Fruit fly (Drosophila melanogaster) whole organism, embryonic: ENCODE data around the gene bbg.

Experiments used
- Aef1 ChIP-seq: fragments of 200-800 bp; sonication (Bioruptor generic); IDR thresholded peaks from 3 replicates; pipeline ENCODE4 v1.3.6; 2022; ENCODE audit warnings: missing biosample characterization, missing genetic modification characterization
- BtbVII ChIP-seq: fragments of 200-800 bp; sonication (Bioruptor generic); optimal IDR thresholded peaks from 3 replicates; lab custom pipeline; 2017; ENCODE audit warnings: missing biosample characterization, mild to moderate bottlenecking, missing genetic modification characterization
- C15 ChIP-seq: fragments of 200-800 bp; sonication (Bioruptor generic); IDR thresholded peaks from 3 replicates; pipeline ENCODE4 v1.3.6; 2022; ENCODE audit warnings: missing biosample characterization, missing genetic modification characterization
- CG11456 ChIP-seq: fragments of 200-800 bp; sonication (Bioruptor generic); IDR thresholded peaks from 3 replicates; pipeline ENCODE4 v1.3.6; 2022; ENCODE audit warnings: missing biosample characterization, missing genetic modification characterization
- CG11696 ChIP-seq: fragments of 200-800 bp; sonication (Bioruptor generic); IDR thresholded peaks from 2 replicates; pipeline ENCODE4 v1.3.6; 2022; ENCODE audit warnings: missing biosample characterization, missing genetic modification characterization
- CG12659 ChIP-seq: fragments of 200-800 bp; sonication (Bioruptor generic); optimal IDR thresholded peaks from 3 replicates; lab custom pipeline; 2017; ENCODE audit warnings: mild to moderate bottlenecking, missing biosample characterization, missing genetic modification reagents, missing genetic modification characterization
- CG13296 ChIP-seq: fragments of 200-800 bp; sonication (Bioruptor generic); optimal IDR thresholded peaks from 3 replicates; lab custom pipeline; 2018; ENCODE audit warnings: missing biosample characterization, mild to moderate bottlenecking, missing genetic modification characterization
- CG13624 ChIP-seq: fragments of 200-800 bp; sonication (Bioruptor generic); optimal IDR thresholded peaks from 2 replicates; lab custom pipeline; 2016; ENCODE audit warnings: missing biosample characterization, missing genetic modification characterization
- CG14050 ChIP-seq: fragments of 200-800 bp; sonication (Bioruptor generic); IDR thresholded peaks from 3 replicates; pipeline ENCODE4 v1.3.6; 2022; ENCODE audit warnings: missing biosample characterization, missing genetic modification characterization
- CG17186 ChIP-seq: fragments of 200-800 bp; sonication (Bioruptor generic); optimal IDR thresholded peaks from 3 replicates; lab custom pipeline; 2017; ENCODE audit warnings: missing biosample characterization, missing genetic modification reagents, missing genetic modification characterization
- CG33557 ChIP-seq: fragments of 200-800 bp; sonication (Bioruptor generic); optimal IDR thresholded peaks from 2 replicates; lab custom pipeline; 2019; ENCODE audit warnings: missing biosample characterization, mild to moderate bottlenecking, missing genetic modification characterization, moderate library complexity
- CG6254 ChIP-seq: fragments of 200-800 bp; sonication (Bioruptor generic); optimal IDR thresholded peaks from 3 replicates; lab custom pipeline; 2017; ENCODE audit warnings: mild to moderate bottlenecking, missing biosample characterization, missing genetic modification reagents, missing genetic modification characterization
- CG6791 ChIP-seq: fragments of 200-800 bp; sonication (Bioruptor generic); IDR thresholded peaks from 3 replicates; pipeline ENCODE4 v1.3.6; 2022; ENCODE audit warnings: missing biosample characterization, missing genetic modification characterization; ENCODE audit not compliant: partially characterized antibody
- CG8944 ChIP-seq: fragments of 200-800 bp; sonication (Bioruptor generic); optimal IDR thresholded peaks from 3 replicates; lab custom pipeline; 2016; ENCODE audit warnings: missing biosample characterization, missing genetic modification characterization
- D ChIP-seq, 2 experiments: fragments of 200-800 bp in 1 of 2; fragments of >200 bp in 1 of 2; sonication (Bioruptor generic) in 1 of 2; optimal IDR thresholded peaks; 2 replicates in 1 of 2; 3 replicates in 1 of 2; lab custom pipeline; 2017; ENCODE audit warnings: mild to moderate bottlenecking in 1 of 2, missing biosample characterization in 1 of 2, missing genetic modification characterization in 1 of 2, missing genetic modification reagents in 1 of 2
- D19B ChIP-seq: fragments of 200-800 bp; sonication (Bioruptor generic); optimal IDR thresholded peaks from 2 replicates; lab custom pipeline; 2017; ENCODE audit warnings: missing biosample characterization, mild to moderate bottlenecking, missing genetic modification characterization
- E2f2 ChIP-seq: fragments of 200-800 bp; sonication (Bioruptor generic); IDR thresholded peaks from 2 replicates; pipeline ENCODE4 v1.3.6; 2022; ENCODE audit warnings: missing biosample characterization, missing genetic modification characterization
- Elba2 ChIP-seq: fragments of 200-800 bp; sonication (Bioruptor generic); optimal IDR thresholded peaks from 3 replicates; lab custom pipeline; 2016; ENCODE audit warnings: missing biosample characterization, missing genetic modification characterization
- HLH54F ChIP-seq: fragments of 200-800 bp; sonication (Bioruptor generic); optimal IDR thresholded peaks from 3 replicates; lab custom pipeline; 2016; ENCODE audit warnings: missing biosample characterization, missing genetic modification characterization
- Hr51 ChIP-seq, 2 experiments: fragments of 200-800 bp; sonication (Bioruptor generic); optimal IDR thresholded peaks; 2 replicates in 1 of 2; 3 replicates in 1 of 2; lab custom pipeline; 2016 to 2018; ENCODE audit warnings: missing biosample characterization in 2 of 2, missing genetic modification characterization in 2 of 2, mild to moderate bottlenecking in 1 of 2, moderate library complexity in 1 of 2
- Lhr ChIP-seq: fragments of 200-800 bp; sonication (Bioruptor generic); optimal IDR thresholded peaks from 3 replicates; lab custom pipeline; 2017; ENCODE audit warnings: mild to moderate bottlenecking, missing biosample characterization, missing genetic modification reagents, missing genetic modification characterization
- NC2α ChIP-seq: fragments of 200-800 bp; sonication (Bioruptor generic); optimal IDR thresholded peaks from 2 replicates; lab custom pipeline; 2016; ENCODE audit warnings: missing biosample characterization, missing genetic modification characterization
- Six4 ChIP-seq: fragments of 200-800 bp; sonication (Bioruptor generic); optimal IDR thresholded peaks from 2 replicates; lab custom pipeline; 2016; ENCODE audit warnings: missing biosample characterization, missing genetic modification characterization
- Sry-β ChIP-seq: fragments of 200-800 bp; sonication (Bioruptor generic); optimal IDR thresholded peaks from 2 replicates; lab custom pipeline; 2018; ENCODE audit warnings: missing biosample characterization, mild to moderate bottlenecking, missing genetic modification characterization, moderate library complexity
- Xbp1 ChIP-seq: fragments of 200-800 bp; sonication (Bioruptor generic); optimal IDR thresholded peaks from 3 replicates; lab custom pipeline; 2016; ENCODE audit warnings: missing biosample characterization, mild to moderate bottlenecking, missing genetic modification characterization
- ab ChIP-seq: fragments of 200-800 bp; sonication (Bioruptor generic); optimal IDR thresholded peaks from 2 replicates; lab custom pipeline; 2016; ENCODE audit warnings: missing biosample characterization, missing genetic modification characterization
- al ChIP-seq: fragments of 200-800 bp; sonication (Bioruptor generic); IDR thresholded peaks from 2 replicates; pipeline ENCODE4 v1.3.6; 2022; ENCODE audit warnings: missing biosample characterization, missing genetic modification characterization
- amos ChIP-seq: fragments of 200-800 bp; sonication (Bioruptor generic); IDR thresholded peaks from 2 replicates; pipeline ENCODE4 v1.3.6; 2022; ENCODE audit warnings: missing biosample characterization, missing genetic modification characterization; ENCODE audit not compliant: partially characterized antibody
- ato ChIP-seq: fragments of 200-800 bp; sonication (Bioruptor generic); IDR thresholded peaks from 2 replicates; pipeline ENCODE4 v1.3.6; 2022; ENCODE audit warnings: missing biosample characterization, missing genetic modification characterization; ENCODE audit not compliant: partially characterized antibody
- bab2 ChIP-seq: fragments of 200-800 bp; sonication (Bioruptor generic); optimal IDR thresholded peaks from 2 replicates; lab custom pipeline; 2016; ENCODE audit warnings: missing biosample characterization, missing genetic modification characterization
- bowl ChIP-seq: fragments of 200-800 bp; sonication (Bioruptor generic); IDR thresholded peaks from 2 replicates; pipeline ENCODE4 v1.3.6; 2022; ENCODE audit warnings: missing biosample characterization, missing genetic modification characterization
- crc ChIP-seq: fragments of 200-800 bp; sonication (Bioruptor generic); optimal IDR thresholded peaks from 2 replicates; lab custom pipeline; 2016; ENCODE audit warnings: missing biosample characterization, missing genetic modification characterization
- ewg ChIP-seq: fragments of 200-800 bp; sonication (Bioruptor generic); optimal IDR thresholded peaks from 3 replicates; lab custom pipeline; 2017; ENCODE audit warnings: mild to moderate bottlenecking, missing biosample characterization, missing genetic modification reagents, missing genetic modification characterization
- gcm ChIP-seq: fragments of 200-800 bp; sonication (Bioruptor generic); optimal IDR thresholded peaks from 2 replicates; lab custom pipeline; 2019; ENCODE audit warnings: missing biosample characterization, mild to moderate bottlenecking, missing genetic modification characterization, moderate library complexity
- her ChIP-seq: fragments of 200-800 bp; sonication (Bioruptor generic); optimal IDR thresholded peaks from 2 replicates; lab custom pipeline; 2016; ENCODE audit warnings: missing biosample characterization, missing genetic modification characterization
- hth ChIP-seq: fragments of >200 bp; optimal IDR thresholded peaks from 2 replicates; lab custom pipeline; 2017; ENCODE audit warnings: inconsistent platforms
- kay ChIP-seq: fragments of 200-800 bp; sonication (Bioruptor generic); optimal IDR thresholded peaks from 2 replicates; lab custom pipeline; 2016; ENCODE audit warnings: missing biosample characterization, missing genetic modification characterization
- lbe ChIP-seq: fragments of 200-800 bp; sonication (Bioruptor generic); optimal IDR thresholded peaks from 2 replicates; lab custom pipeline; 2016; ENCODE audit warnings: missing biosample characterization, mild to moderate bottlenecking, missing genetic modification characterization
- luna ChIP-seq: fragments of 200-800 bp; sonication (Bioruptor generic); optimal IDR thresholded peaks from 2 replicates; lab custom pipeline; 2016; ENCODE audit warnings: missing biosample characterization, missing genetic modification characterization
- maf-S ChIP-seq: fragments of 200-800 bp; sonication (Bioruptor generic); optimal IDR thresholded peaks from 2 replicates; lab custom pipeline; 2016; ENCODE audit warnings: missing biosample characterization, missing genetic modification characterization
- odd ChIP-seq: fragments of 200-800 bp; sonication (Bioruptor generic); optimal IDR thresholded peaks from 2 replicates; lab custom pipeline; 2017; ENCODE audit warnings: missing biosample characterization, mild to moderate bottlenecking, missing genetic modification characterization
- pfk ChIP-seq: fragments of 200-800 bp; sonication (Bioruptor generic); optimal IDR thresholded peaks from 2 replicates; lab custom pipeline; 2018; ENCODE audit warnings: missing biosample characterization, mild to moderate bottlenecking, missing genetic modification characterization, moderate library complexity
- pita ChIP-seq: fragments of 200-800 bp; sonication (Bioruptor generic); optimal IDR thresholded peaks from 2 replicates; lab custom pipeline; 2017; ENCODE audit warnings: missing biosample characterization, mild to moderate bottlenecking, missing genetic modification characterization
- prd ChIP-seq, 3 experiments: fragments of >200 bp in 2 of 3; fragments of 200-800 bp in 1 of 3; sonication (Bioruptor generic) in 1 of 3; optimal IDR thresholded peaks in 2 of 3; IDR thresholded peaks in 1 of 3; 2 replicates in 2 of 3; 3 replicates in 1 of 3; pipeline versions ENCODE4 v1.3.6 to Lab custom; 2017 to 2022; ENCODE audit warnings: missing biosample characterization in 1 of 3, missing genetic modification characterization in 1 of 3
- sc ChIP-seq, 3 experiments: fragments of >200 bp in 2 of 3; fragments of 200-800 bp in 1 of 3; sonication (Bioruptor generic) in 1 of 3; optimal IDR thresholded peaks; 2 replicates in 2 of 3; 3 replicates in 1 of 3; lab custom pipeline; 2017; ENCODE audit warnings: mild to moderate bottlenecking in 1 of 3, missing biosample characterization in 1 of 3, missing genetic modification characterization in 1 of 3, missing genetic modification reagents in 1 of 3
- so ChIP-seq: fragments of 200-800 bp; sonication (Bioruptor generic); IDR thresholded peaks from 3 replicates; pipeline ENCODE4 v1.3.6; 2022; ENCODE audit warnings: missing biosample characterization, missing genetic modification characterization
- tx ChIP-seq: fragments of 200-800 bp; sonication (Bioruptor generic); optimal IDR thresholded peaks from 2 replicates; lab custom pipeline; 2016; ENCODE audit warnings: missing biosample characterization, missing genetic modification characterization

Gene bbg

dm6 chr3L:14409419-14410145, 126.5 kb downstream of the bbg start, which contains the start of gene stwl (continued):
- no peak for TF ChIP-seq bowl (GFP tag; lab: Robert Waterston, UW)
- TF ChIP-seq BtbVII (GFP tag; lab: Kevin White, UChicago): no peak
- no peak for TF ChIP-seq CG6254
- TF ChIP-seq Lhr: peak; percentile 89
- peak; percentile 84 for TF ChIP-seq ato (GFP tag; lab: Robert Waterston, UW)
- TF ChIP-seq prd (optimal IDR thresholded peaks at IDR 0.05; lab: Kevin White, UChicago): no peak
- peak; percentile 58 for TF ChIP-seq prd (GFP tag; IDR thresholded peaks at IDR 0.05; lab: Robert Waterston, UW)
- peak; percentile 68 for TF ChIP-seq D (optimal IDR thresholded peaks at IDR 0.05; lab: Kevin White, UChicago)
- no peak for TF ChIP-seq D (GFP tag; optimal IDR thresholded peaks at IDR 0.05; lab: Kevin White, UChicago)
- peak; percentile 80 for TF ChIP-seq CG13624 (GFP tag; lab: Kevin White, UChicago)
- peak; percentile 90 for TF ChIP-seq CG6791
- TF ChIP-seq bab2 (GFP tag; lab: Kevin White, UChicago): peak; percentile 47
- no peak; the same call in 2 of the 3 replicates for TF ChIP-seq CG14050 (GFP tag; lab: Robert Waterston, UW)
- no peak for TF ChIP-seq CG11696
- TF ChIP-seq pita (GFP tag; lab: Kevin White, UChicago): no peak
- 0 out of 3 replicates have a peak, but pooled peaks have one; percentile 16 for TF ChIP-seq C15 (GFP tag; lab: Robert Waterston, UW)
- TF ChIP-seq D19B (GFP tag; lab: Kevin White, UChicago): no peak
- no peak for TF ChIP-seq Sry-β (GFP tag; lab: Kevin White, UChicago)
- TF ChIP-seq tx (GFP tag; lab: Kevin White, UChicago): peak; percentile 51
- TF ChIP-seq ab (GFP tag; lab: Kevin White, UChicago): no peak
- peak; percentile 76 for TF ChIP-seq CG17186
- TF ChIP-seq CG33557 (GFP tag; lab: Kevin White, UChicago): no peak
- no peak for TF ChIP-seq sc (optimal IDR thresholded peaks at IDR 0.05; lab: Kevin White, UChicago)
- TF ChIP-seq sc (GFP tag; optimal IDR thresholded peaks at IDR 0.05; lab: Kevin White, UChicago): no peak
- peak; percentile 37 for TF ChIP-seq CG12659 (GFP tag; lab: Kevin White, UChicago)
- TF ChIP-seq lbe (GFP tag; lab: Kevin White, UChicago): no peak
- TF ChIP-seq amos (GFP tag; lab: Robert Waterston, UW): peak; percentile 86
- TF ChIP-seq pfk (GFP tag; lab: Kevin White, UChicago): peak; percentile 46
- TF ChIP-seq Hr51 (GFP tag; optimal IDR thresholded peaks at IDR 0.05; lab: Kevin White, UChicago): peak in 1 of 2 experiments; percentile 24
- no peak; the same call in 1 of the 2 replicates for TF ChIP-seq E2f2 (GFP tag; lab: Robert Waterston, UW)
- TF ChIP-seq ewg: peak; percentile 51
- TF ChIP-seq gcm (GFP tag; lab: Kevin White, UChicago): no peak
- peak; percentile 78 for TF ChIP-seq CG11456 (GFP tag; lab: Robert Waterston, UW)
- peak; percentile 7 for TF ChIP-seq Elba2
- TF ChIP-seq Xbp1 (GFP tag; lab: Kevin White, UChicago): peak; percentile 65
- TF ChIP-seq maf-S: peak; percentile 34
- peak; percentile 47 for TF ChIP-seq Six4
- TF ChIP-seq odd (GFP tag; lab: Kevin White, UChicago): no peak
- TF ChIP-seq al (GFP tag; lab: Robert Waterston, UW): peak; percentile 58
- no peak for TF ChIP-seq kay (GFP tag; lab: Kevin White, UChicago)
- no peak for TF ChIP-seq CG13296 (GFP tag; lab: Kevin White, UChicago)
- peak; percentile 61 for TF ChIP-seq her
- peak; percentile 36 for TF ChIP-seq Aef1 (GFP tag; lab: Robert Waterston, UW)
- TF ChIP-seq so (GFP tag; lab: Robert Waterston, UW): no peak
- no peak for TF ChIP-seq hth
- TF ChIP-seq luna (GFP tag; lab: Kevin White, UChicago): peak; percentile 4
- TF ChIP-seq NC2α (GFP tag; lab: Kevin White, UChicago): no peak
- TF ChIP-seq crc (GFP tag; lab: Kevin White, UChicago): peak; percentile 38
- peak; percentile 63 for TF ChIP-seq HLH54F (GFP tag; lab: Kevin White, UChicago)
- TF ChIP-seq CG8944 (GFP tag; lab: Kevin White, UChicago): peak; percentile 68
